Worm (Caenorhabditis elegans): Measurements from ENCODE around the gene C01G5.4.

The C01G5.4 gene

DNA sequence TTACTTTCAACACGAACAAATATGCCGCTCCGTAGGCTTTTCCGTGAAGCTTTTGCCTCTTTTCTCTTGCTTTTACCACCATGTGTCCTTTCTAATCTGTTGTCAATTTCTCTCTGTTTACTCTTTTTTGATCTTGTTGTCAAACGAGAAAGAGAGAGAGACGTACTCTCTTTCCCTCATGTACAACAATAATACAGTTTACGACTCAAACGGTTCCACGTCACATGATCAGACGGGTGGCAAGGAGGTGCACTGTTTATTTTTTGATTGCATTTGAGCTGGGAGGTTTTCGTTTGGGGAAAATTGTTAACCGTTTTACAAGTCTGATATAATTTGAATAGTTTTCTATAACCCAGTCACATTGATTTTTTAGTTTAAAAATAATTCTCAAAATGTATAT lies 30.7 kb upstream of the C01G5.4 start:
- TF ChIP-seq pqm-1 (tag; optimal IDR thresholded peaks at IDR 0.05) (peak; percentile 56), elt-2 (tag; optimal IDR thresholded peaks at IDR 0.05) (peak; percentile 58), pha-4 (tag; optimal IDR thresholded peaks at IDR 0.05) (peak; percentile 100), aly-2 (tag; optimal IDR thresholded peaks at IDR 0.05) (no peak)

DNA sequence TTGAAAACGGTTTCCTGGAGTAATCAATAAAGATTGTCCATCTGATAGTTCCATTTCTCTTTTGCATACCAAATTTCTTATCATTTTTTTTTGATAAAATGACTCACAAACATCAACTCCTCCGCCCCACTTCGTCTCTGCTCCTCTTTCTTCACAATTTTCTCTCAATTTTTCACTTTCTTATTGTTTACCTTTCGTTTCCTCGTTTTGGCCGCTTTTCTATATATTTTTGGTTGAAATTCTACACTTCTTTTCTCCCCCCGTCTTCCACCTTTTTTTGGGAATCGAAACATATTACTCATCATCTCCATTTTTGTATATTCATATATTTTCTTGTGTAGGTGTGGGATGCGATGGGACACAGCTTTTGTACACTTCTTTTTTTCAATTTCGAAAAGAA lies 28.8 kb upstream of the C01G5.4 start:
- peak; percentile 72 for TF ChIP-seq pha-4 (tag; optimal IDR thresholded peaks at IDR 0.05)
- TF ChIP-seq nhr-76 (tag; optimal IDR thresholded peaks at IDR 0.05): no peak
- TF ChIP-seq pqm-1 (tag; optimal IDR thresholded peaks at IDR 0.05): peak; percentile 58
- TF ChIP-seq jun-1 (tag; optimal IDR thresholded peaks at IDR 0.05): peak; percentile 2
- TF ChIP-seq elt-2 (tag; optimal IDR thresholded peaks at IDR 0.05): peak; percentile 80

DNA sequence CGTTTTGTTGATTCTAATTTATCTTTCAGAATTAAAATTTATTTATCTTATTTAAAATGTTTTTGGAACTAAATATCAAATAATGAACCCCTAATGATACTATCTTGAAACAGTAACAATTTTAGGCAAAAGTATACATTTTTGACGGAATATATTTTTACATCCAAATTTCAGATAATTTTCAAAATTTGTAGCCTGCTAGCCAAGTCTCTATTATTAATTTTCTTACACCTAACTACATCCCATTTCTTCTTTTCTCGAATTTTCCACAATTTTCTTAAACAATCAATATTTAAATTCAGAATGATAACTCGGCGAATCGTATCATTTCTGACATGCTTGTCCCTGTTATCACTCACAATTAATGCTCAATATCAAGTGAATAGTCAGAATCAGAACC lies 25.1 kb upstream of the C01G5.4 start, which contains the start of gene pqn-89:
TSS of gene pqn-89 (plus strand) at position 301 of the 400 bp plus-strand sequence.
- TF ChIP-seq nfya-1 (tag; optimal IDR thresholded peaks at IDR 0.05; ENCODE audit: insufficient read depth) (no peak), elt-2 (tag; optimal IDR thresholded peaks at IDR 0.05) (peak; percentile 36)

DNA sequence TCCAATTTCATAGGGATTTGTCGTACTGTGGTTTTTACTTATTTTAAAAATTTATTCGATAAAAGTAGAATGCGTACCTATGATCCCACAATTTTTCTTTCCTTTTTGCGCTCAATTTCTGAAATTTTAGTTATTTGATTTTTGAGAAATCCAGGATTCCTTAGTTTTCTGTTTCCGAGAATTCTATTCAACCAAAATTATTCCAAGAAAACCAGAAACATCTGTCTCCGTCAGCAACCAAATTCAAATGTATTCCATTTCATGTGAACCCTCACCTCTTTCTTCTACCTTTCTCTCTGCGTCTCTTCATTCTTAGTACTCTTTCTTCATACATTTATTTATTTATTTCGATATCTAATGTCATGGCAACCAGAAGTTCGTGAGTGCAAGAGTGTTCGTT lies 19.8 kb upstream of the C01G5.4 start:
- TF ChIP-seq egl-5 (tag; optimal IDR thresholded peaks at IDR 0.05) (no peak), daf-12 (tag; optimal IDR thresholded peaks at IDR 0.05) (no peak), nhr-28 (tag; optimal IDR thresholded peaks at IDR 0.05) (no peak), fkh-10 (GFP tag; optimal IDR thresholded peaks at IDR 0.05) (no peak), tbx-2 (tag; optimal IDR thresholded peaks at IDR 0.05) (no peak)

DNA sequence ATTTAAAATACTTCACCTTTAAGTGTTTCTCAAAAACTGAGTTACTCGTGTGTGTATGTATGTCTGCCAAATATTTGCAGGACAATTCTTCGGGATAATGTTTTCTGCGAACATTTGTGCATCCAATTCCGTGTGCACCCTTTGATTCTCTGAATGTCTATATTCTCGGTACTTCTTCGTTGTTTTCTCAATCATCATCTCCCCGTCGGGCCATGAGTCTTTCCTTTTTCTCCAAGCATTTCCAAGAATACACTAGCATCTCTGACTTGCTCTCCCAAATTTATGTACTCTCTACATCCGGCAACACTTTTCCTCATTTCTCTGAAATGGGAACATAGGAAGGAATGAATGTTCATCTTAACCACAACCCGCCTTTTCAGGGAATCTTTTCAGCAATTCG lies 16.9 kb upstream of the C01G5.4 start:
- TF ChIP-seq nhr-77 (tag; optimal IDR thresholded peaks at IDR 0.05) (no peak), nhr-11 (tag; optimal IDR thresholded peaks at IDR 0.05) (peak; percentile 81), lin-39 (tag; optimal IDR thresholded peaks at IDR 0.05) (peak; percentile 13), unc-62 (GFP tag; optimal IDR thresholded peaks at IDR 0.05) (no peak), ceh-9 (tag; optimal IDR thresholded peaks at IDR 0.05) (no peak), fkh-10 (GFP tag; optimal IDR thresholded peaks at IDR 0.05) (no peak), fkh-2 (tag; optimal IDR thresholded peaks at IDR 0.05) (no peak), R02D3.7 (tag; optimal IDR thresholded peaks at IDR 0.05) (no peak), pha-4 (tag; optimal IDR thresholded peaks at IDR 0.05) (no peak), jun-1 (tag; optimal IDR thresholded peaks at IDR 0.05) (no peak), daf-12 (tag; optimal IDR thresholded peaks at IDR 0.05) (no peak), nhr-67 (tag; optimal IDR thresholded peaks at IDR 0.05) (no peak), hmg-11 (tag; optimal IDR thresholded peaks at IDR 0.05) (no peak), tbx-2 (tag; optimal IDR thresholded peaks at IDR 0.05) (peak; percentile 67), ceh-16 (tag; optimal IDR thresholded peaks at IDR 0.05) (no peak), elt-3 (tag; optimal IDR thresholded peaks at IDR 0.05) (no peak), ztf-11 (tag; optimal IDR thresholded peaks at IDR 0.05) (no peak), nfya-1 (tag; optimal IDR thresholded peaks at IDR 0.05; ENCODE audit: insufficient read depth) (peak; percentile 44), aly-2 (tag; optimal IDR thresholded peaks at IDR 0.05) (no peak), ceh-28 (tag; optimal IDR thresholded peaks at IDR 0.05) (no peak), egl-5 (tag; optimal IDR thresholded peaks at IDR 0.05) (no peak), nhr-237 (tag; optimal IDR thresholded peaks at IDR 0.05) (no peak), nhr-76 (tag; optimal IDR thresholded peaks at IDR 0.05) (no peak), lsy-12 (tag; optimal IDR thresholded peaks at IDR 0.05) (no peak), unc-39 (tag; optimal IDR thresholded peaks at IDR 0.05) (no peak), ZK546.5 (tag; optimal IDR thresholded peaks at IDR 0.05) (no peak), nhr-23 (tag; optimal IDR thresholded peaks at IDR 0.05) (no peak), mdl-1 (tag; optimal IDR thresholded peaks at IDR 0.05) (no peak), mml-1 (tag; optimal IDR thresholded peaks at IDR 0.05) (no peak), eor-1 (tag; optimal IDR thresholded peaks at IDR 0.05) (no peak), ama-1 (optimal IDR thresholded peaks at IDR 0.05) (no peak), snpc-4 (tag; optimal IDR thresholded peaks at IDR 0.05) (peak; percentile 13), nhr-43 (tag; optimal IDR thresholded peaks at IDR 0.05; ENCODE audit: poor library complexity, severe bottlenecking) (no peak), fos-1 (tag; optimal IDR thresholded peaks at IDR 0.05) (no peak), elt-2 (tag; optimal IDR thresholded peaks at IDR 0.05) (no peak), ceh-82 (tag; optimal IDR thresholded peaks at IDR 0.05) (no peak), nhr-12 (tag; optimal IDR thresholded peaks at IDR 0.05) (no peak), elt-1 (tag; optimal IDR thresholded peaks at IDR 0.05) (no peak), sea-2 (GFP tag; optimal IDR thresholded peaks at IDR 0.05) (no peak), zag-1 (tag; optimal IDR thresholded peaks at IDR 0.05) (no peak), pqm-1 (tag; optimal IDR thresholded peaks at IDR 0.05) (no peak), skn-1 (tag; optimal IDR thresholded peaks at IDR 0.05) (no peak)

Measured in whole organism, L3 larva.